Worm (Caenorhabditis elegans) whole organism, L4 larva: ENCODE measurements around the gene Y66D12A.3.

Experiments used
- egl-27 ChIP-seq: sonication (generic microtip); optimal IDR thresholded peaks from 3 replicates; lab custom pipeline; 2017; ENCODE audit warnings: missing biosample characterization, missing genetic modification reagents, missing genetic modification characterization
- spr-1 ChIP-seq: sonication (generic microtip); optimal IDR thresholded peaks from 2 replicates; lab custom pipeline; 2016; ENCODE audit warnings: mild to moderate bottlenecking, missing genetic modification characterization, missing compliant biosample characterization

DNA sequence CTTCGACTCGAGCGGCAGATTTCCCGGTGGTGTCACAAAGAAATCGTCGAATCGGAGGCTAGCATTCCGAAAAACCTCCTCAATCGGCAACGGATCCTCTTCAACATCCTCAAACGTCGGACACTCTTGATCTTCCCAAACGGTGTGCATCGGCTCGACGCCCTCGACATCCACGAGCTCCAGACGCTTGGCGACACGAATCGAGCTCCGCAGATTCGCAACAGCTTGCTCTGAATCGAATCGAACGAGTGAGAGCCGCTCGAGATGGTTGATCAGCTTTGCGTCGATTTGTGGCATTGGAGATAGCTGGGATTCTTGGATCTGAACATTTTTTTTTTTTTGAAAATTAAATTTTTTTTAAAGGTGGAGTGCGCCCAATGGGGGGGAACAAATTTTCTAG, 9.6 kb upstream of the Y66D12A.3 start:
- no peak for TF ChIP-seq spr-1
- TF ChIP-seq egl-27: no peak
